Worm (Caenorhabditis elegans): ENCODE measurements around the gene atgl-1.

ce11 chrIII:6395706-6396232 lies 23.5 kb downstream of the atgl-1 start, which contains the start of gene oatr-1:
- TF ChIP-seq him-1 (tag; optimal IDR thresholded peaks at IDR 0.05): no peak
- no peak for TF ChIP-seq dao-5 (tag; optimal IDR thresholded peaks at IDR 0.05)
- no peak for TF ChIP-seq W03F9.2 (tag; optimal IDR thresholded peaks at IDR 0.05)
